In the genomic region with DNA sequence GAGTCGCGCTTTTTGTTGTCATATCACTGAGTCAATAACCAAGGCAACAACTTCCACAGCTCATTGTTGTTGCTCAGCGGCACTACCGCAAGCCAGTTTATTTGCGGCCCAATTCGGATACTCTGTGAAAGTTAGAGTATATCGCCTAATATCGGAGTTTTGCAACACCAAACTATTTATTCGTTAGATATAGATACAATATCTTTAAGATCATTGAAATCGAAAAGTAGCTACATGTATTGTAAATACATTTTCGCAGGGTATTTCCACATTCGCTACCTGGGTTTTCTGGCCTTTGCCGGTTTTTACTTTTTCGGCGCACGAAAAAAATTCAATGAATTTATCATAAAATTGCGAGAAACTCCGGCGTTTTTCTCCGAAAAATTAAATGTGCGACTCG, we compare ENCODE assay signal across 3 fruit fly cellular contexts.
TF ChIP-seq lines count a peak whose summit lies in the region.

No protein-coding gene starts in this region.

TF ChIP-seq in whole organism, embryonic, 481 proteins besides CTCF, POLR2A, EP300 and RAD21 (continued from another document and continues in another):
- TF ChIP-seq br (optimal IDR thresholded peaks at IDR 0.05; lab: Kevin White, UChicago) (no peak), CG7786 (GFP tag; optimal IDR thresholded peaks at IDR 0.05; lab: Kevin White, UChicago) (peak; percentile 54), CG17802 (tag; optimal IDR thresholded peaks at IDR 0.05; lab: Kevin White, UChicago) (no peak), oc (tag; optimal IDR thresholded peaks at IDR 0.05; lab: Kevin White, UChicago) (peak; percentile 22), tna (GFP tag; IDR thresholded peaks at IDR 0.05; lab: Robert Waterston, UW; ENCODE audit: partially characterized antibody) (no peak), CG9797 (GFP tag; optimal IDR thresholded peaks at IDR 0.05; lab: Kevin White, UChicago) (no peak), CG30431 (GFP tag; optimal IDR thresholded peaks at IDR 0.05; lab: Kevin White, UChicago) (peak; percentile 21), CG3726 (GFP tag; IDR thresholded peaks at IDR 0.05; lab: Robert Waterston, UW) (peak; percentile 48; the same call in 1 of the 3 replicates), psq (GFP tag; optimal IDR thresholded peaks at IDR 0.05; lab: Kevin White, UChicago) (no peak), CG18011 (GFP tag; optimal IDR thresholded peaks at IDR 0.05; lab: Kevin White, UChicago) (no peak), CG7745 (tag; optimal IDR thresholded peaks at IDR 0.05; lab: Kevin White, UChicago) (no peak), Neu2 (GFP tag; optimal IDR thresholded peaks at IDR 0.05; lab: Kevin White, UChicago; ENCODE audit: borderline replicate concordance) (no peak), CG6854 (GFP tag; optimal IDR thresholded peaks at IDR 0.05; lab: Kevin White, UChicago) (peak; percentile 52), CG31365 (tag; optimal IDR thresholded peaks at IDR 0.05; lab: Kevin White, UChicago) (no peak), CG42726 (GFP tag; IDR thresholded peaks at IDR 0.05; lab: Robert Waterston, UW; ENCODE audit: partially characterized antibody) (no peak), CG6254 (GFP tag; optimal IDR thresholded peaks at IDR 0.05; lab: Kevin White, UChicago) (no peak), gt (GFP tag; IDR thresholded peaks at IDR 0.05; lab: Robert Waterston, UW) (no peak), Dll (GFP tag; IDR thresholded peaks at IDR 0.05; lab: Robert Waterston, UW; ENCODE audit: partially characterized antibody) (no peak), Adf1 (GFP tag; IDR thresholded peaks at IDR 0.05; lab: Robert Waterston, UW) (peak; percentile 31), Max (GFP tag; optimal IDR thresholded peaks at IDR 0.05; lab: Kevin White, UChicago) (no peak), Deaf1 (tag; optimal IDR thresholded peaks at IDR 0.05; lab: Kevin White, UChicago) (peak; percentile 41), tio (GFP tag; optimal IDR thresholded peaks at IDR 0.05; lab: Kevin White, UChicago) (peak; percentile 14), CG7556 (GFP tag; optimal IDR thresholded peaks at IDR 0.05; lab: Kevin White, UChicago) (peak; percentile 63), klu (GFP tag; IDR thresholded peaks at IDR 0.05; lab: Robert Waterston, UW) (peak; percentile 59), wor (GFP tag; IDR thresholded peaks at IDR 0.05; lab: Robert Waterston, UW) (peak; percentile 66), CG15073 (GFP tag; optimal IDR thresholded peaks at IDR 0.05; lab: Kevin White, UChicago) (no peak), CG6654 (GFP tag; optimal IDR thresholded peaks at IDR 0.05; lab: Kevin White, UChicago) (no peak), CG4820 (GFP tag; optimal IDR thresholded peaks at IDR 0.05; lab: Kevin White, UChicago) (peak; percentile 37), tgo (GFP tag; IDR thresholded peaks at IDR 0.05; lab: Robert Waterston, UW) (peak; percentile 75), hkb (optimal IDR thresholded peaks at IDR 0.05; lab: Kevin White, UChicago) (no peak), hkb (GFP tag; IDR thresholded peaks at IDR 0.05; lab: Robert Waterston, UW) (peak; percentile 78), CG3847 (GFP tag; IDR thresholded peaks at IDR 0.05; lab: Robert Waterston, UW) (peak; percentile 75), pb (GFP tag; optimal IDR thresholded peaks at IDR 0.05; lab: Kevin White, UChicago) (peak; percentile 38), az2 (GFP tag; optimal IDR thresholded peaks at IDR 0.05; lab: Kevin White, UChicago) (peak; percentile 53), CG4404 (GFP tag; IDR thresholded peaks at IDR 0.05; lab: Robert Waterston, UW) (peak; percentile 43), zfh1 (GFP tag; IDR thresholded peaks at IDR 0.05; lab: Robert Waterston, UW) (peak; percentile 82), Sox100B (GFP tag; optimal IDR thresholded peaks at IDR 0.05; lab: Kevin White, UChicago) (peak; percentile 67), dysf (GFP tag; IDR thresholded peaks at IDR 0.05; lab: Robert Waterston, UW) (peak; percentile 89), ac (GFP tag; optimal IDR thresholded peaks at IDR 0.05; lab: Kevin White, UChicago) (no peak), pum (GFP tag; optimal IDR thresholded peaks at IDR 0.05; lab: Kevin White, UChicago) (peak; percentile 45), ranshi (GFP tag; IDR thresholded peaks at IDR 0.05; lab: Robert Waterston, UW) (peak; percentile 83), CG7839 (tag; optimal IDR thresholded peaks at IDR 0.05; lab: Kevin White, UChicago) (peak; percentile 84)

TF ChIP-seq in whole organism, prepupa, 60 proteins besides CTCF, POLR2A, EP300 and RAD21 (continued from another document):
- TF ChIP-seq dsx (GFP tag; optimal IDR thresholded peaks at IDR 0.05; lab: Kevin White, UChicago; ENCODE audit: poor library complexity, severe bottlenecking) = peak; percentile 31
- TF ChIP-seq Gug (GFP tag; IDR thresholded peaks at IDR 0.05; lab: Robert Waterston, UW) = peak; percentile 63
- TF ChIP-seq ss (GFP tag; optimal IDR thresholded peaks at IDR 0.05; lab: Kevin White, UChicago) = peak in 1 of 2 experiments; percentile 59
- TF ChIP-seq CG16779 (tag; optimal IDR thresholded peaks at IDR 0.05; lab: Kevin White, UChicago) = peak; percentile 57
- TF ChIP-seq CG32006 (GFP tag; optimal IDR thresholded peaks at IDR 0.05; lab: Kevin White, UChicago) = peak; percentile 81
- TF ChIP-seq Hr38 (GFP tag; optimal IDR thresholded peaks at IDR 0.05; lab: Kevin White, UChicago) = no peak
- peak; percentile 81 for TF ChIP-seq achi (GFP tag; optimal IDR thresholded peaks at IDR 0.05; lab: Kevin White, UChicago)
- TF ChIP-seq CG6808 (GFP tag; optimal IDR thresholded peaks at IDR 0.05; lab: Kevin White, UChicago) = peak; percentile 46
- peak; percentile 93 for TF ChIP-seq CG6163 (GFP tag; IDR thresholded peaks at IDR 0.05; lab: Robert Waterston, UW)
- peak; percentile 85 for TF ChIP-seq OdsH (GFP tag; optimal IDR thresholded peaks at IDR 0.05; lab: Kevin White, UChicago)
- peak; percentile 85 for TF ChIP-seq CG8119 (GFP tag; IDR thresholded peaks at IDR 0.05; lab: Robert Waterston, UW)
- peak; percentile 14 for TF ChIP-seq CG9139 (GFP tag; optimal IDR thresholded peaks at IDR 0.05; lab: Kevin White, UChicago)
- peak; percentile 2 for TF ChIP-seq fd59A (GFP tag; optimal IDR thresholded peaks at IDR 0.05; lab: Kevin White, UChicago)
- TF ChIP-seq CG15336 (GFP tag; IDR thresholded peaks at IDR 0.05; lab: Robert Waterston, UW) = peak; percentile 84
- TF ChIP-seq CG11294 (GFP tag; IDR thresholded peaks at IDR 0.05; lab: Robert Waterston, UW) = peak; percentile 58
- peak; percentile 90 for TF ChIP-seq Met (GFP tag; optimal IDR thresholded peaks at IDR 0.05; lab: Kevin White, UChicago)
- TF ChIP-seq Ets21C (GFP tag; optimal IDR thresholded peaks at IDR 0.05; lab: Kevin White, UChicago) = peak; percentile 90
- peak; percentile 73 for TF ChIP-seq fkh (GFP tag; optimal IDR thresholded peaks at IDR 0.05; lab: Kevin White, UChicago)
- peak; percentile 97 for TF ChIP-seq svp (GFP tag; lab: Kevin White, UChicago)
- peak; percentile 74 for TF ChIP-seq CG10631 (GFP tag; optimal IDR thresholded peaks at IDR 0.05; lab: Kevin White, UChicago)
- TF ChIP-seq dac (GFP tag; optimal IDR thresholded peaks at IDR 0.05; lab: Kevin White, UChicago) = peak; percentile 54
- TF ChIP-seq CG1621 (tag; optimal IDR thresholded peaks at IDR 0.05; lab: Kevin White, UChicago) = no peak
- TF ChIP-seq spab (GFP tag; optimal IDR thresholded peaks at IDR 0.05; lab: Kevin White, UChicago) = peak; percentile 30
- peak; percentile 89 for TF ChIP-seq eg (GFP tag; IDR thresholded peaks at IDR 0.05; lab: Robert Waterston, UW)
- peak; percentile 89 for TF ChIP-seq CG8632 (GFP tag; optimal IDR thresholded peaks at IDR 0.05; lab: Kevin White, UChicago)
- peak; percentile 70 for TF ChIP-seq CG6276 (GFP tag; optimal IDR thresholded peaks at IDR 0.05; lab: Kevin White, UChicago)
- peak; percentile 92 for TF ChIP-seq CG31627 (GFP tag; optimal IDR thresholded peaks at IDR 0.05; lab: Kevin White, UChicago)
- peak; percentile 83 for TF ChIP-seq acj6 (GFP tag; optimal IDR thresholded peaks at IDR 0.05; lab: Kevin White, UChicago)
- TF ChIP-seq CG7368 (GFP tag; optimal IDR thresholded peaks at IDR 0.05; lab: Kevin White, UChicago) = peak; percentile 79
- peak; percentile 92 for TF ChIP-seq cyc (GFP tag; optimal IDR thresholded peaks at IDR 0.05; lab: Kevin White, UChicago)
- TF ChIP-seq topi (GFP tag; optimal IDR thresholded peaks at IDR 0.05; lab: Kevin White, UChicago) = peak; percentile 94
- TF ChIP-seq Sox14 (GFP tag; optimal IDR thresholded peaks at IDR 0.05; lab: Kevin White, UChicago) = peak; percentile 84
- peak; percentile 85 for TF ChIP-seq net (GFP tag; optimal IDR thresholded peaks at IDR 0.05; lab: Kevin White, UChicago)
- TF ChIP-seq salr (GFP tag; optimal IDR thresholded peaks at IDR 0.05; lab: Kevin White, UChicago) = peak in 1 of 2 experiments; percentile 42
- peak; percentile 61 for TF ChIP-seq Eip93F (GFP tag; optimal IDR thresholded peaks at IDR 0.05; lab: Kevin White, UChicago)
- peak; percentile 90 for TF ChIP-seq CG11902 (GFP tag; optimal IDR thresholded peaks at IDR 0.05; lab: Kevin White, UChicago)
- TF ChIP-seq fd85E (GFP tag; optimal IDR thresholded peaks at IDR 0.05; lab: Kevin White, UChicago) = peak; percentile 20
- peak; percentile 92 for TF ChIP-seq Sox102F (GFP tag; optimal IDR thresholded peaks at IDR 0.05; lab: Kevin White, UChicago)
- peak; percentile 48 for TF ChIP-seq CG3032 (tag; optimal IDR thresholded peaks at IDR 0.05; lab: Kevin White, UChicago)

TF ChIP-seq in whole organism, wandering third instar larva, 38 proteins besides CTCF, POLR2A, EP300 and RAD21 (continued from another document):
- TF ChIP-seq sv (GFP tag; optimal IDR thresholded peaks at IDR 0.05; lab: Kevin White, UChicago) (peak; percentile 52), CrebA (GFP tag; optimal IDR thresholded peaks at IDR 0.05; lab: Kevin White, UChicago; ENCODE audit: borderline replicate concordance) (no peak), dmrt93B (GFP tag; optimal IDR thresholded peaks at IDR 0.05; lab: Kevin White, UChicago) (peak; percentile 83), rgr (GFP tag; optimal IDR thresholded peaks at IDR 0.05; lab: Kevin White, UChicago) (peak; percentile 88), dl (GFP tag; optimal IDR thresholded peaks at IDR 0.05; lab: Kevin White, UChicago; ENCODE audit: insufficient read depth in 1 of 2, partially characterized antibody in 2 of 2) (no peak), Sp1 (GFP tag; optimal IDR thresholded peaks at IDR 0.05; lab: Kevin White, UChicago) (peak; percentile 88), br (GFP tag; optimal IDR thresholded peaks at IDR 0.05; lab: Kevin White, UChicago) (peak; percentile 87), lola (GFP tag; optimal IDR thresholded peaks at IDR 0.05; lab: Kevin White, UChicago) (no peak)
